Worm (Caenorhabditis elegans) whole organism, young adult: Measurements from ENCODE around the gene srv-4.

ENCODE experiments used
- B0019.2 ChIP-seq: fragments of 200-800 bp; sonication (Bioruptor generic); conservative IDR thresholded peaks from 2 replicates; pipeline ENCODE4 v1.3.6; 2022; ENCODE audit warnings: missing genetic modification reagents, missing genetic modification characterization, missing compliant biosample characterization
- B0336.3 ChIP-seq: fragments of 200-800 bp; sonication (Bioruptor generic); IDR thresholded peaks from 2 replicates; pipeline ENCODE4 v1.3.6; 2022; ENCODE audit warnings: missing genetic modification characterization, missing compliant biosample characterization
- C06A6.2 ChIP-seq: fragments of 200-800 bp; sonication (Bioruptor generic); conservative IDR thresholded peaks from 2 replicates; pipeline ENCODE4 v1.3.6; 2022; ENCODE audit warnings: missing genetic modification characterization, missing compliant biosample characterization
- D2030.7 ChIP-seq: fragments of 200-800 bp; sonication (Bioruptor generic); IDR thresholded peaks from 2 replicates; pipeline ENCODE4 v1.3.6; 2022; ENCODE audit warnings: missing genetic modification reagents, missing genetic modification characterization, missing compliant biosample characterization
- F23B12.7 ChIP-seq: sonication (generic microtip); optimal IDR thresholded peaks from 2 replicates; lab custom pipeline; 2017; ENCODE audit warnings: missing genetic modification characterization, mild to moderate bottlenecking, missing compliant biosample characterization, antibody characterized with exemption, moderate library complexity; ENCODE audit not compliant: insufficient read depth
- F57A8.1 ChIP-seq: fragments of 200-800 bp; sonication (Bioruptor generic); optimal IDR thresholded peaks from 2 replicates; lab custom pipeline; 2018; ENCODE audit warnings: mild to moderate bottlenecking, missing genetic modification characterization, moderate library complexity, missing compliant biosample characterization
- K12H6.12 ChIP-seq: fragments of 200-800 bp; sonication (Bioruptor generic); optimal IDR thresholded peaks from 2 replicates; lab custom pipeline; 2018; ENCODE audit warnings: mild to moderate bottlenecking, missing genetic modification characterization, missing compliant biosample characterization
- T07F8.4 ChIP-seq: sonication (generic microtip); optimal IDR thresholded peaks from 2 replicates; lab custom pipeline; 2016; ENCODE audit warnings: mild to moderate bottlenecking, missing genetic modification characterization, moderate library complexity, missing compliant biosample characterization
- Y53F4B.3 ChIP-seq: fragments of 200-800 bp; sonication (Bioruptor generic); IDR thresholded peaks from 2 replicates; pipeline ENCODE4 v1.3.6; 2022; ENCODE audit warnings: missing genetic modification reagents, missing genetic modification characterization, missing compliant biosample characterization
- Y53G8AR.9 ChIP-seq: fragments of 200-800 bp; sonication (Bioruptor generic); conservative IDR thresholded peaks from 2 replicates; pipeline ENCODE4 v1.3.6; 2022; ENCODE audit warnings: missing genetic modification reagents, missing genetic modification characterization, missing compliant biosample characterization
- attf-3 ChIP-seq: fragments of 200-800 bp; sonication (Bioruptor generic); conservative IDR thresholded peaks from 2 replicates; pipeline ENCODE4 v1.3.6; 2022; ENCODE audit warnings: missing genetic modification reagents, missing genetic modification characterization, missing compliant biosample characterization
- attf-6 ChIP-seq: fragments of 200-800 bp; sonication (Bioruptor generic); IDR thresholded peaks from 2 replicates; pipeline ENCODE4 v1.3.6; 2022; ENCODE audit warnings: missing genetic modification reagents, missing genetic modification characterization, missing compliant biosample characterization
- bed-2 ChIP-seq: fragments of 200-800 bp; sonication (Bioruptor generic); IDR thresholded peaks from 2 replicates; pipeline ENCODE4 v1.3.6; 2022; ENCODE audit warnings: missing genetic modification reagents, missing genetic modification characterization, missing compliant biosample characterization
- cebp-1 ChIP-seq, 2 experiments: fragments of 200-800 bp in 1 of 2; sonication (Bioruptor generic) in 1 of 2; sonication (generic microtip) in 1 of 2; IDR thresholded peaks in 1 of 2; optimal IDR thresholded peaks in 1 of 2; 2 replicates each; pipeline versions ENCODE4 v1.3.6 to Lab custom; 2017 to 2022; ENCODE audit warnings: missing compliant biosample characterization in 2 of 2, missing genetic modification characterization in 2 of 2, mild to moderate bottlenecking in 1 of 2, missing genetic modification reagents in 1 of 2, moderate library complexity in 1 of 2
- ceh-27 ChIP-seq: fragments of 200-800 bp; sonication (Bioruptor generic); optimal IDR thresholded peaks from 2 replicates; lab custom pipeline; 2018; ENCODE audit warnings: mild to moderate bottlenecking, missing genetic modification characterization, moderate library complexity, missing compliant biosample characterization
- chd-7 ChIP-seq: sonication (generic microtip); optimal IDR thresholded peaks from 2 replicates; lab custom pipeline; 2016; ENCODE audit warnings: mild to moderate bottlenecking, missing genetic modification characterization, moderate library complexity, missing compliant biosample characterization
- dpff-1 ChIP-seq: sonication (generic microtip); optimal IDR thresholded peaks from 2 replicates; lab custom pipeline; 2017; ENCODE audit warnings: mild to moderate bottlenecking, missing genetic modification characterization, missing compliant biosample characterization
- egl-18 ChIP-seq: fragments of 200-800 bp; sonication (Bioruptor generic); IDR thresholded peaks from 2 replicates; pipeline ENCODE4 v1.3.6; 2022; ENCODE audit warnings: missing genetic modification reagents, missing genetic modification characterization, missing compliant biosample characterization
- gei-17 ChIP-seq: fragments of 200-800 bp; sonication (Bioruptor generic); optimal IDR thresholded peaks from 2 replicates; lab custom pipeline; 2018; ENCODE audit warnings: mild to moderate bottlenecking, missing genetic modification characterization, missing compliant biosample characterization
- hmg-1.2 ChIP-seq: fragments of 200-800 bp; sonication (Bioruptor generic); IDR thresholded peaks from 2 replicates; pipeline ENCODE4 v1.3.6; 2022; ENCODE audit warnings: missing genetic modification reagents, missing genetic modification characterization, missing compliant biosample characterization
- let-526 ChIP-seq: fragments of 200-800 bp; sonication (Bioruptor generic); IDR thresholded peaks from 2 replicates; pipeline ENCODE4 v1.3.6; 2022; ENCODE audit warnings: missing genetic modification reagents, missing genetic modification characterization, missing compliant biosample characterization
- lin-54 ChIP-seq: fragments of 200-800 bp; sonication (Bioruptor generic); optimal IDR thresholded peaks from 2 replicates; lab custom pipeline; 2018; ENCODE audit warnings: mild to moderate bottlenecking, missing genetic modification characterization, missing compliant biosample characterization
- mes-4 ChIP-seq: sonication (generic microtip); optimal IDR thresholded peaks from 2 replicates; lab custom pipeline; 2016; ENCODE audit warnings: missing genotype, missing genetic modification characterization, missing compliant biosample characterization
- nhr-179 ChIP-seq: sonication (generic microtip); optimal IDR thresholded peaks from 2 replicates; lab custom pipeline; 2016; ENCODE audit warnings: mild to moderate bottlenecking, missing genetic modification characterization, missing compliant biosample characterization
- nhr-80 ChIP-seq: sonication (generic microtip); optimal IDR thresholded peaks from 2 replicates; lab custom pipeline; 2016; ENCODE audit warnings: missing genetic modification characterization, missing compliant biosample characterization
- pbrm-1 ChIP-seq: fragments of 200-800 bp; sonication (Bioruptor generic); IDR thresholded peaks from 2 replicates; pipeline ENCODE4 v1.3.6; 2022; ENCODE audit warnings: missing genetic modification reagents, missing genetic modification characterization, missing compliant biosample characterization
- rcor-1 ChIP-seq: fragments of 200-800 bp; sonication (Bioruptor generic); IDR thresholded peaks from 2 replicates; pipeline ENCODE4 v1.3.6; 2022; ENCODE audit warnings: missing genetic modification reagents, missing genetic modification characterization, missing compliant biosample characterization
- rpc-1 ChIP-seq, 2 experiments: fragments of 150-350 bp in 1 of 2; sonication (generic microtip) in 1 of 2; optimal IDR thresholded peaks; 2 replicates each; lab custom pipeline; 2014 to 2018; ENCODE audit warnings: missing biosample characterization in 1 of 2, missing genetic modification characterization in 1 of 2, missing genetic modification reagents in 1 of 2, missing genotype in 1 of 2
- sea-2 ChIP-seq: fragments of 200-800 bp; sonication (Bioruptor generic); IDR thresholded peaks from 2 replicates; pipeline ENCODE4 v1.3.6; 2022; ENCODE audit warnings: missing genetic modification characterization, missing compliant biosample characterization
- unc-130 ChIP-seq: sonication (generic microtip); optimal IDR thresholded peaks from 2 replicates; lab custom pipeline; 2016; ENCODE audit warnings: missing genetic modification reagents, missing genetic modification characterization, missing compliant biosample characterization
- ztf-28 ChIP-seq: fragments of 200-800 bp; sonication (Bioruptor generic); IDR thresholded peaks from 2 replicates; pipeline ENCODE4 v1.3.6; 2022; ENCODE audit warnings: missing genetic modification reagents, missing genetic modification characterization, missing compliant biosample characterization
- ztf-3 ChIP-seq: fragments of 200-800 bp; sonication (Bioruptor generic); optimal IDR thresholded peaks from 2 replicates; lab custom pipeline; 2018; ENCODE audit warnings: mild to moderate bottlenecking, missing genetic modification characterization, missing compliant biosample characterization

The srv-4 gene

DNA sequence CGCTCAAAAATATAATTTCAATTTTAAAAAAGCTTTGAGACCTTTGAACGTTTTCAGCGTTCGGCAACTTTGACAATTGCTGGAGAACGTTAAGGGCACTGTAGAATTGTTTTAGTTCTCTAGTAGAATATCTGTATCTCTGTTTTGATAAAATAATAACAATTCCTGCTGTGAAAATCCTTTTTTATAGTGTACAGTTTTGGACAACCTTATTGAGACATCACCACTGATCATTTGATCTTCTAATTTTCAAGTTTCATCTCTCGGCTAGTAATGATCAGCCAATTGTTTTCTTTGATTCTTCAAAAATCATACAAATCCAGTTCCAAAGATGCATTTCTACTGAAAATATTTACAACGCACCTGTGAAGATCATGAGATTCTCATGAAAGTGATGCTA, 4.3 kb upstream of the srv-4 start, which contains the start of gene F15E6.10:
TSS of gene F15E6.10 (plus strand) at position 301 of the 400 bp plus-strand sequence.
- TF ChIP-seq T07F8.4 (tag; lab: Kevin White, UChicago): no peak
- no peak for TF ChIP-seq C06A6.2 (GFP tag; lab: Robert Waterston, UW)
- no peak for TF ChIP-seq attf-3 (GFP tag; lab: Robert Waterston, UW)
- no peak for TF ChIP-seq egl-18 (GFP tag; lab: Robert Waterston, UW)

DNA sequence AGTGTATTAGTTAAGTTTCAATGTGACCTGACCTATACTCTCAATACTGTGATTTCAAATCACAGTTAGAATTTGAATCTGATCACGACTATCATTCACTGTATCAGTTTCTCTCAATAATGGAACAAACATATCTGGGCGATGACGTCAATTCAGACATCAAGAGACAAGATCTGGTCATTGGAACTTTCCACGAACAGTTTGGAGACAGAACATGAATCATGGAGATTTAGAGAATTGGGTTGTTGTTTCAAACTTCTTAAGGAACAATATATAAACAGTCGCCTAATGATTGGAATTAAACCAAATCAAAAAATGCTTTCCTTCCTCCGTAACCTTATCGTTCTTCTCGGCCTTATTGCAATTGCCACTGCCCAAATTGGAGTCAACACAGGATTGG, 2.9 kb upstream of the srv-4 start, which contains the start of gene F15E6.4:
TSS of gene F15E6.4 (plus strand) at position 301 of the 400 bp plus-strand sequence.
- no peak for TF ChIP-seq ztf-3 (GFP tag; lab: Kevin White, UChicago)
- TF ChIP-seq K12H6.12 (tag; lab: Kevin White, UChicago): no peak
- no peak for TF ChIP-seq C06A6.2 (GFP tag; lab: Robert Waterston, UW)
- TF ChIP-seq ztf-28: no peak
- TF ChIP-seq rcor-1: no peak
- TF ChIP-seq sea-2: no peak
- TF ChIP-seq gei-17 (GFP tag; lab: Kevin White, UChicago): no peak
- no peak for TF ChIP-seq pbrm-1 (GFP tag; lab: Robert Waterston, UW)
- no peak for TF ChIP-seq unc-130
- no peak for TF ChIP-seq B0336.3 (GFP tag; lab: Robert Waterston, UW)

DNA sequence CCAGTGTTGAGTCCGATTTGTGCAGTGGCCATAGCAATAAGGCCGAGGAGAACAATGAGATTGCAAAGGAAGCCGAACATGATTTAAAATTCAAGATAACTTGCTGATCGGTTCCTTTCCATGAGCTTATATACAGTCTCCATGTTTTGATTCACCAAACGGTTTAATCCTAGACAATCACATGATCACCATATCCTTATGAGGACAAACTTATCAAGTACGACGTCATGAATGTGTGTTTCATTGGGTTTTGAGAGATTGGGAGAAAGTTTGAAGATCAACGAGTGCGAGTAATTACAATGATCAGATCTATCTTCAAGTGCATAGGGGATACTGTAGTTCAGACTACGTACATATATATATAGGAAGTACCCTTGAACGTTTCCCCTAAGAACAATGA, 2.2 kb upstream of the srv-4 start, which contains the start of gene dct-7:
TSS of gene dct-7 (minus strand) at position 101 of the 400 bp plus-strand sequence.
- TF ChIP-seq mes-4 (no peak), F57A8.1 (GFP tag; lab: Kevin White, UChicago) (no peak), Y53G8AR.9 (GFP tag; lab: Robert Waterston, UW) (no peak), chd-7 (no peak), F23B12.7 (tag; lab: Kevin White, UChicago) (no peak)

DNA sequence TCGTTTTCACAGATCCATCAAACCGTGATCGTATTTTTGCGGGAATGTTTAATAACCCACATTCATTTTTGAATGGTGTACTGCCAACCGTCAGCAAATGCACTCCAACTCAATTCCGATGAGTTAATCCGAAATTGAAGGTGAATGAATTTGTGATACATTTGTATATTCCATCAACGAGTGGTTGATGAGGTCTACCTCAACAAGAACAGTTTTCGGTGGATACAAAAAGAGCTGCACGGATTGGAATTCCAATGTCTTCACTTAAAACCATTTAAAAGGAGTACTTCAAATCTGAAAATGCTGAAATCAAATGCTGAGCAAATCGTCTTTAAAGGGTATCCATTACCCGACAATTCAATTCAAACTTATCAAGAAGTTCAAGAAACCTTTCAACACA, 1.0 kb upstream of the srv-4 start, which contains the start of gene F15E6.5:
TSS of gene F15E6.5 (plus strand) at position 301 of the 400 bp plus-strand sequence.
- no peak for TF ChIP-seq D2030.7 (GFP tag; lab: Robert Waterston, UW)

DNA sequence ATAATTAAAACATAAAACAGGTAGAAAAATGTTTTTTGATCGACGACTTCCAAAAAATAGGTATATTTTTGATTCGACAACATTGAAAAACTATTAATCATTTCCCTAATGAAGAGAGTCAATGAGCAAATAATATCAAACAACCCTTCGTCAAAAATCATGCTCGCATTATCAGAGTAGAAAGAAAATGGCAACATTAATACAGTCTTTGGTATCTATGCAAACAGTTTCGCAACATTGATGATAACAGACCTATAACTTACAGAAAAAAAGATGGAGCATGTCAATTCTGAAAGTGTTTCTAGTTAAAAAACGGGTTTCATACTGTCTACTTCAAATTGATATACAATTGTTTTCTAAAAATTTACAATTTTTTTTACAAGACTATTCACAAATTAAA, 3.2 kb downstream of the srv-4 start:
- TF ChIP-seq unc-130: no peak
- TF ChIP-seq cebp-1 (GFP tag; IDR thresholded peaks at IDR 0.05; lab: Robert Waterston, UW): peak; percentile 22; the same call in 1 of the 2 replicates
- no peak for TF ChIP-seq cebp-1 (tag; optimal IDR thresholded peaks at IDR 0.05; lab: Kevin White, UChicago)
- no peak for TF ChIP-seq ceh-27 (GFP tag; lab: Kevin White, UChicago)
- no peak for TF ChIP-seq B0019.2 (GFP tag; lab: Robert Waterston, UW)
- no peak for TF ChIP-seq bed-2 (GFP tag; lab: Robert Waterston, UW)
- no peak for TF ChIP-seq nhr-179 (tag; lab: Kevin White, UChicago)
- TF ChIP-seq nhr-80 (tag; lab: Kevin White, UChicago): peak; percentile 75
- TF ChIP-seq lin-54 (GFP tag; lab: Kevin White, UChicago): no peak
- no peak for TF ChIP-seq rpc-1 (optimal IDR thresholded peaks at IDR 0.05; lab: Kevin White, UChicago)
- TF ChIP-seq rpc-1 (tag; optimal IDR thresholded peaks at IDR 0.05; lab: Kevin White, UChicago): no peak
- no peak for TF ChIP-seq dpff-1 (tag; lab: Kevin White, UChicago)
- TF ChIP-seq hmg-1.2 (GFP tag; lab: Robert Waterston, UW): no peak
- no peak for TF ChIP-seq let-526 (GFP tag; lab: Robert Waterston, UW)
- no peak for TF ChIP-seq Y53F4B.3 (GFP tag; lab: Robert Waterston, UW)
- no peak for TF ChIP-seq attf-6 (GFP tag; lab: Robert Waterston, UW)
